Fruit fly (Drosophila melanogaster): ENCODE data around the gene U2af50.

DNA sequence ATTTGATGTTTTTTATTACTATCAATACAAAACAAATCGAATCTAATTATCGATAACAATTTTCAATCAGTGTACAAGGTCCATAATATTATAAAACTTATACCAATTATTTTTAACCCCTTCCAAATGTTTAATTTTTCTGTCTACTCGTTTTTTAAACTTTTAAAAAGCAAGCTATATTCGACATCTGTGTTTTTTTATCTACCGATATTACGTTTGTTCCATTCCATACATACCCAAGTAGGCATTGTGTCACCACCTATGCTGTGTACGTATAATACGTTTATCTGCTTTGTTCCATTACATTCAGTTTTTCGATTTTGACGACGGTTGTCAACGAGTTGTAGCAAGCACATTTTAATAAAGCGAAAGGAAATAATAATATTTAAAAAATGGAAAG, 2.5 kb upstream of the U2af50 start, which contains the start of gene nonA:
- TF ChIP-seq tj (GFP tag; optimal IDR thresholded peaks at IDR 0.05) (no peak), kay (GFP tag; ENCODE audit: borderline replicate concordance) (no peak), CG1620 (GFP tag; optimal IDR thresholded peaks at IDR 0.05) (no peak), ovo (GFP tag; optimal IDR thresholded peaks at IDR 0.05) (no peak), CG5204 (GFP tag; optimal IDR thresholded peaks at IDR 0.05) (no peak)
